Worm (Caenorhabditis elegans) whole organism, young adult: ENCODE measurements around the gene Y56A3A.2.

Source experiments
- B0019.2 ChIP-seq: fragments of 200-800 bp; sonication (Bioruptor generic); conservative IDR thresholded peaks from 2 replicates; pipeline ENCODE4 v1.3.6; 2022; ENCODE audit warnings: missing genetic modification reagents, missing genetic modification characterization, missing compliant biosample characterization
- B0261.1 ChIP-seq: sonication (generic microtip); optimal IDR thresholded peaks from 2 replicates; lab custom pipeline; 2016; ENCODE audit warnings: mild to moderate bottlenecking, missing genetic modification characterization, moderate library complexity, missing compliant biosample characterization
- B0336.3 ChIP-seq: fragments of 200-800 bp; sonication (Bioruptor generic); IDR thresholded peaks from 2 replicates; pipeline ENCODE4 v1.3.6; 2022; ENCODE audit warnings: missing genetic modification characterization, missing compliant biosample characterization
- C06A6.2 ChIP-seq: fragments of 200-800 bp; sonication (Bioruptor generic); conservative IDR thresholded peaks from 2 replicates; pipeline ENCODE4 v1.3.6; 2022; ENCODE audit warnings: missing genetic modification characterization, missing compliant biosample characterization
- F22D6.2 ChIP-seq: sonication (generic microtip); optimal IDR thresholded peaks from 2 replicates; lab custom pipeline; 2016; ENCODE audit warnings: mild to moderate bottlenecking, missing genetic modification characterization, missing compliant biosample characterization
- F33H1.4 ChIP-seq: fragments of 200-800 bp; sonication (Bioruptor generic); IDR thresholded peaks from 2 replicates; pipeline ENCODE4 v1.3.6; 2022; ENCODE audit warnings: missing genetic modification reagents, missing genetic modification characterization, missing compliant biosample characterization
- F49E8.2 ChIP-seq: sonication (generic microtip); optimal IDR thresholded peaks from 3 replicates; lab custom pipeline; 2017; ENCODE audit warnings: missing genetic modification characterization, mild to moderate bottlenecking, missing compliant biosample characterization, antibody characterized with exemption, moderate library complexity; ENCODE audit not compliant: insufficient read depth
- F52B5.7 ChIP-seq: sonication (generic microtip); optimal IDR thresholded peaks from 2 replicates; lab custom pipeline; 2016; ENCODE audit warnings: mild to moderate bottlenecking, missing genetic modification characterization, missing compliant biosample characterization
- F55B11.4 ChIP-seq: sonication (generic microtip); optimal IDR thresholded peaks from 2 replicates; lab custom pipeline; 2016; ENCODE audit warnings: missing compliant biosample characterization, missing genetic modification characterization, borderline replicate concordance; ENCODE audit not compliant: insufficient read depth
- K12H6.12 ChIP-seq: fragments of 200-800 bp; sonication (Bioruptor generic); optimal IDR thresholded peaks from 2 replicates; lab custom pipeline; 2018; ENCODE audit warnings: mild to moderate bottlenecking, missing genetic modification characterization, missing compliant biosample characterization
- Y53F4B.3 ChIP-seq: fragments of 200-800 bp; sonication (Bioruptor generic); IDR thresholded peaks from 2 replicates; pipeline ENCODE4 v1.3.6; 2022; ENCODE audit warnings: missing genetic modification reagents, missing genetic modification characterization, missing compliant biosample characterization
- Y53G8AR.9 ChIP-seq: fragments of 200-800 bp; sonication (Bioruptor generic); conservative IDR thresholded peaks from 2 replicates; pipeline ENCODE4 v1.3.6; 2022; ENCODE audit warnings: missing genetic modification reagents, missing genetic modification characterization, missing compliant biosample characterization
- Y79H2A.3 ChIP-seq: fragments of 200-800 bp; sonication (Bioruptor generic); conservative IDR thresholded peaks from 2 replicates; pipeline ENCODE4 v1.3.6; 2022; ENCODE audit warnings: missing genetic modification reagents, missing genetic modification characterization, missing compliant biosample characterization
- aptf-2 ChIP-seq: fragments of 200-800 bp; sonication (Bioruptor generic); conservative IDR thresholded peaks from 2 replicates; pipeline ENCODE4 v1.3.6; 2022; ENCODE audit warnings: missing genetic modification reagents, missing genetic modification characterization, missing compliant biosample characterization
- aptf-3 ChIP-seq: fragments of 200-800 bp; sonication (Bioruptor generic); IDR thresholded peaks from 2 replicates; pipeline ENCODE4 v1.3.6; 2022; ENCODE audit warnings: missing genetic modification characterization, missing compliant biosample characterization
- athp-1 ChIP-seq: sonication (generic microtip); optimal IDR thresholded peaks from 2 replicates; lab custom pipeline; 2017; ENCODE audit warnings: mild to moderate bottlenecking, missing genetic modification characterization, missing compliant biosample characterization
- attf-3 ChIP-seq: fragments of 200-800 bp; sonication (Bioruptor generic); conservative IDR thresholded peaks from 2 replicates; pipeline ENCODE4 v1.3.6; 2022; ENCODE audit warnings: missing genetic modification reagents, missing genetic modification characterization, missing compliant biosample characterization
- attf-5 ChIP-seq: fragments of 200-800 bp; sonication (Bioruptor generic); optimal IDR thresholded peaks from 2 replicates; lab custom pipeline; 2018; ENCODE audit warnings: mild to moderate bottlenecking, missing genetic modification characterization, missing compliant biosample characterization
- bed-1 ChIP-seq: fragments of 200-800 bp; sonication (Bioruptor generic); IDR thresholded peaks from 2 replicates; pipeline ENCODE4 v1.3.6; 2022; ENCODE audit warnings: missing genetic modification reagents, missing genetic modification characterization, missing compliant biosample characterization
- ccch-3 ChIP-seq: fragments of 200-800 bp; sonication (Bioruptor generic); optimal IDR thresholded peaks from 2 replicates; lab custom pipeline; 2018; ENCODE audit warnings: mild to moderate bottlenecking, missing genetic modification characterization, missing compliant biosample characterization
- cebp-1 ChIP-seq, 2 experiments: fragments of 200-800 bp in 1 of 2; sonication (Bioruptor generic) in 1 of 2; sonication (generic microtip) in 1 of 2; IDR thresholded peaks in 1 of 2; optimal IDR thresholded peaks in 1 of 2; 2 replicates each; pipeline versions ENCODE4 v1.3.6 to Lab custom; 2017 to 2022; ENCODE audit warnings: missing compliant biosample characterization in 2 of 2, missing genetic modification characterization in 2 of 2, mild to moderate bottlenecking in 1 of 2, missing genetic modification reagents in 1 of 2, moderate library complexity in 1 of 2
- ceh-100 ChIP-seq: fragments of 200-800 bp; sonication (Bioruptor generic); IDR thresholded peaks from 2 replicates; pipeline ENCODE4 v1.3.6; 2022; ENCODE audit warnings: missing genetic modification reagents, missing genetic modification characterization, missing compliant biosample characterization
- ceh-27 ChIP-seq: fragments of 200-800 bp; sonication (Bioruptor generic); optimal IDR thresholded peaks from 2 replicates; lab custom pipeline; 2018; ENCODE audit warnings: mild to moderate bottlenecking, missing genetic modification characterization, moderate library complexity, missing compliant biosample characterization
- ceh-40 ChIP-seq: fragments of 200-800 bp; sonication (Bioruptor generic); IDR thresholded peaks from 2 replicates; pipeline ENCODE4 v1.3.6; 2022; ENCODE audit warnings: missing genetic modification characterization, missing compliant biosample characterization
- die-1 ChIP-seq: sonication (generic microtip); optimal IDR thresholded peaks from 2 replicates; lab custom pipeline; 2016; ENCODE audit warnings: missing genotype, mild to moderate bottlenecking, missing genetic modification characterization, missing compliant biosample characterization
- efl-1 ChIP-seq: fragments of 150-350 bp; optimal IDR thresholded peaks from 2 replicates; lab custom pipeline; 2014; ENCODE audit warnings: missing biosample characterization, missing genetic modification reagents, missing genetic modification characterization
- egrh-3 ChIP-seq: fragments of 200-800 bp; sonication (Bioruptor generic); IDR thresholded peaks from 2 replicates; pipeline ENCODE4 v1.3.6; 2022; ENCODE audit warnings: missing genetic modification reagents, missing genetic modification characterization, missing compliant biosample characterization
- fkh-3 ChIP-seq: sonication (generic microtip); optimal IDR thresholded peaks from 2 replicates; lab custom pipeline; 2016; ENCODE audit warnings: mild to moderate bottlenecking, missing genetic modification characterization, missing compliant biosample characterization
- hmg-1.2 ChIP-seq: fragments of 200-800 bp; sonication (Bioruptor generic); IDR thresholded peaks from 2 replicates; pipeline ENCODE4 v1.3.6; 2022; ENCODE audit warnings: missing genetic modification reagents, missing genetic modification characterization, missing compliant biosample characterization
- lin-35 ChIP-seq, 3 experiments: fragments of 150-350 bp in 2 of 3; sonication (generic microtip) in 1 of 3; optimal IDR thresholded peaks; 2 replicates each; lab custom pipeline; 2014 to 2018; ENCODE audit warnings: missing biosample characterization in 3 of 3, missing genetic modification characterization in 3 of 3, missing genetic modification reagents in 3 of 3
- lin-40 ChIP-seq: sonication (generic microtip); optimal IDR thresholded peaks from 2 replicates; lab custom pipeline; 2016; ENCODE audit warnings: missing genetic modification characterization, mild to moderate bottlenecking, missing compliant biosample characterization, missing genotype, missing genetic modification reagents
- madf-3 ChIP-seq: fragments of 200-800 bp; sonication (Bioruptor generic); IDR thresholded peaks from 2 replicates; pipeline ENCODE4 v1.3.6; 2022; ENCODE audit warnings: missing genetic modification reagents, missing genetic modification characterization, missing compliant biosample characterization
- madf-6 ChIP-seq: fragments of 200-800 bp; sonication (Bioruptor generic); IDR thresholded peaks from 2 replicates; pipeline ENCODE4 v1.3.6; 2022; ENCODE audit warnings: missing genetic modification reagents, missing genetic modification characterization, missing compliant biosample characterization
- mel-28 ChIP-seq: sonication (generic microtip); optimal IDR thresholded peaks from 2 replicates; lab custom pipeline; 2016; ENCODE audit warnings: borderline replicate concordance, mild to moderate bottlenecking, missing genetic modification characterization, missing compliant biosample characterization
- nfyb-1 ChIP-seq: fragments of 200-800 bp; sonication (Bioruptor generic); IDR thresholded peaks from 2 replicates; pipeline ENCODE4 v1.3.6; 2022; ENCODE audit warnings: missing genetic modification reagents, missing genetic modification characterization, missing compliant biosample characterization
- nhr-120 ChIP-seq: fragments of 200-800 bp; sonication (Bioruptor generic); IDR thresholded peaks from 2 replicates; pipeline ENCODE4 v1.3.6; 2022; ENCODE audit warnings: missing genetic modification characterization, missing compliant biosample characterization
- nhr-27 ChIP-seq: fragments of 200-800 bp; sonication (Bioruptor generic); optimal IDR thresholded peaks from 2 replicates; lab custom pipeline; 2018; ENCODE audit warnings: mild to moderate bottlenecking, missing genetic modification characterization, moderate library complexity, missing compliant biosample characterization
- nhr-90 ChIP-seq: sonication (generic microtip); optimal IDR thresholded peaks from 2 replicates; lab custom pipeline; 2016; ENCODE audit warnings: missing genotype, mild to moderate bottlenecking, missing genetic modification characterization, missing compliant biosample characterization
- pbrm-1 ChIP-seq: fragments of 200-800 bp; sonication (Bioruptor generic); IDR thresholded peaks from 2 replicates; pipeline ENCODE4 v1.3.6; 2022; ENCODE audit warnings: missing genetic modification reagents, missing genetic modification characterization, missing compliant biosample characterization
- pha-4 ChIP-seq: fragments of 150-350 bp; sonication (generic microtip); optimal IDR thresholded peaks from 2 replicates; lab custom pipeline; 2014; ENCODE audit warnings: missing biosample characterization, missing genetic modification reagents, missing genetic modification characterization
- snpc-1.3 ChIP-seq: sonication (generic microtip); optimal IDR thresholded peaks from 2 replicates; lab custom pipeline; 2017; ENCODE audit warnings: missing genetic modification characterization, mild to moderate bottlenecking, missing compliant biosample characterization, antibody characterized with exemption, moderate library complexity, missing genotype, missing genetic modification reagents; ENCODE audit not compliant: insufficient read depth
- snpc-3.4 ChIP-seq: sonication (generic microtip); optimal IDR thresholded peaks from 2 replicates; lab custom pipeline; 2017; ENCODE audit warnings: missing genetic modification characterization, mild to moderate bottlenecking, missing compliant biosample characterization, antibody characterized with exemption, moderate library complexity, missing genotype, missing genetic modification reagents
- somi-1 ChIP-seq: fragments of 200-800 bp; sonication (Bioruptor generic); optimal IDR thresholded peaks from 2 replicates; lab custom pipeline; 2018; ENCODE audit warnings: mild to moderate bottlenecking, missing genetic modification characterization, missing compliant biosample characterization
- tbp1 ChIP-seq: fragments of 200-800 bp; sonication (Bioruptor generic); optimal IDR thresholded peaks from 2 replicates; lab custom pipeline; 2018; ENCODE audit warnings: mild to moderate bottlenecking, missing genetic modification characterization, missing compliant biosample characterization
- tlf-1 ChIP-seq: fragments of 200-800 bp; sonication (Bioruptor generic); optimal IDR thresholded peaks from 2 replicates; lab custom pipeline; 2018; ENCODE audit warnings: mild to moderate bottlenecking, missing genetic modification characterization, missing compliant biosample characterization
- zim-3 ChIP-seq: sonication (generic microtip); optimal IDR thresholded peaks from 2 replicates; lab custom pipeline; 2017; ENCODE audit warnings: mild to moderate bottlenecking, missing genetic modification characterization, moderate library complexity, missing compliant biosample characterization

Gene Y56A3A.2

ce11 chrIII:11829062-11829461 lies 33.0 kb downstream of the Y56A3A.2 start:
- TF ChIP-seq nhr-27 (tag; lab: Kevin White, UChicago), result no peak
- no peak for TF ChIP-seq mel-28 (tag; lab: Kevin White, UChicago)
- no peak for TF ChIP-seq aptf-2 (GFP tag; lab: Robert Waterston, UW)
- no peak for TF ChIP-seq cebp-1 (GFP tag; IDR thresholded peaks at IDR 0.05; lab: Robert Waterston, UW)
- no peak for TF ChIP-seq cebp-1 (tag; optimal IDR thresholded peaks at IDR 0.05; lab: Kevin White, UChicago)
- TF ChIP-seq fkh-3 (tag; lab: Kevin White, UChicago), result no peak
- TF ChIP-seq Y53G8AR.9 (GFP tag; lab: Robert Waterston, UW), result no peak
- no peak for TF ChIP-seq F49E8.2 (tag; lab: Kevin White, UChicago)
- no peak for TF ChIP-seq F33H1.4 (GFP tag; lab: Robert Waterston, UW)
- TF ChIP-seq Y53F4B.3 (GFP tag; lab: Robert Waterston, UW), result no peak
- no peak for TF ChIP-seq nhr-120 (GFP tag; lab: Robert Waterston, UW)
- TF ChIP-seq C06A6.2 (GFP tag; lab: Robert Waterston, UW), result no peak
- no peak for TF ChIP-seq die-1 (tag; lab: Kevin White, UChicago)
- no peak for TF ChIP-seq aptf-3 (GFP tag; lab: Robert Waterston, UW)
- TF ChIP-seq ceh-100 (GFP tag; lab: Robert Waterston, UW), result no peak
- TF ChIP-seq attf-3 (GFP tag; lab: Robert Waterston, UW), result no peak
- no peak for TF ChIP-seq snpc-1.3
- no peak for TF ChIP-seq zim-3 (tag; lab: Kevin White, UChicago)
- TF ChIP-seq ceh-40 (GFP tag; lab: Robert Waterston, UW), result no peak
- TF ChIP-seq madf-6 (GFP tag; lab: Robert Waterston, UW), result no peak
- TF ChIP-seq, all 124 proteins: peak for 0

ce11 chrIII:11826118-11826517 lies 35.9 kb downstream of the Y56A3A.2 start, which contains the start of gene rsp-8:
TSS of gene rsp-8 (plus strand) at chrIII:11826418.
- TF ChIP-seq B0261.1 (tag; lab: Kevin White, UChicago) (no peak), efl-1 (GFP tag; lab: Kevin White, UChicago) (no peak), nfyb-1 (GFP tag; lab: Robert Waterston, UW) (no peak), somi-1 (GFP tag; lab: Kevin White, UChicago) (no peak), F22D6.2 (no peak), snpc-3.4 (tag; lab: Kevin White, UChicago) (no peak), K12H6.12 (tag; lab: Kevin White, UChicago) (no peak), B0019.2 (GFP tag; lab: Robert Waterston, UW) (no peak), madf-3 (GFP tag; lab: Robert Waterston, UW) (no peak), F55B11.4 (no peak), Y79H2A.3 (GFP tag; lab: Robert Waterston, UW) (no peak), B0336.3 (no peak), lin-40 (no peak), attf-5 (GFP tag; lab: Kevin White, UChicago) (no peak)
- TF ChIP-seq, all 124 proteins: peak for 0

- TF ChIP-seq nhr-90 (no peak), athp-1 (tag; lab: Kevin White, UChicago) (peak; percentile 78), Y53G8AR.9 (GFP tag; lab: Robert Waterston, UW) (no peak), lin-35 (GFP tag; optimal IDR thresholded peaks at IDR 0.05; lab: Kevin White, UChicago) (no peak), hmg-1.2 (GFP tag; lab: Robert Waterston, UW) (peak; percentile 22; the same call in 1 of the 2 replicates), pha-4 (no peak), F33H1.4 (GFP tag; lab: Robert Waterston, UW) (no peak), nhr-120 (GFP tag; lab: Robert Waterston, UW) (no peak), tbp1 (GFP tag; lab: Kevin White, UChicago) (peak; percentile 46), tlf-1 (GFP tag; lab: Kevin White, UChicago) (no peak), aptf-2 (GFP tag; lab: Robert Waterston, UW) (no peak), egrh-3 (GFP tag; lab: Robert Waterston, UW) (no peak), ccch-3 (GFP tag; lab: Kevin White, UChicago) (no peak), ceh-27 (GFP tag; lab: Kevin White, UChicago) (peak; percentile 55), F52B5.7 (tag; lab: Kevin White, UChicago) (no peak), bed-1 (no peak), pbrm-1 (GFP tag; lab: Robert Waterston, UW) (peak; percentile 33; the same call in 1 of the 2 replicates)
Measured at ce11 chrIII:11825654-11826053, 36.4 kb downstream of the Y56A3A.2 start.
